Worm (Caenorhabditis elegans) whole organism, young adult: Measurements from ENCODE around the gene T24H10.4.

Experiments
- B0336.3 ChIP-seq: fragments of 200-800 bp; sonication (Bioruptor generic); IDR thresholded peaks from 2 replicates; pipeline ENCODE4 v1.3.6; 2022; ENCODE audit warnings: missing genetic modification characterization, missing compliant biosample characterization
- C06A6.2 ChIP-seq: fragments of 200-800 bp; sonication (Bioruptor generic); conservative IDR thresholded peaks from 2 replicates; pipeline ENCODE4 v1.3.6; 2022; ENCODE audit warnings: missing genetic modification characterization, missing compliant biosample characterization
- C17E4.6 ChIP-seq: fragments of 200-800 bp; sonication (Bioruptor generic); IDR thresholded peaks from 2 replicates; pipeline ENCODE4 v1.3.6; 2022; ENCODE audit warnings: missing genetic modification reagents, missing genetic modification characterization, missing compliant biosample characterization
- D2030.7 ChIP-seq: fragments of 200-800 bp; sonication (Bioruptor generic); IDR thresholded peaks from 2 replicates; pipeline ENCODE4 v1.3.6; 2022; ENCODE audit warnings: missing genetic modification reagents, missing genetic modification characterization, missing compliant biosample characterization
- F55B11.4 ChIP-seq: sonication (generic microtip); optimal IDR thresholded peaks from 2 replicates; lab custom pipeline; 2016; ENCODE audit warnings: missing compliant biosample characterization, missing genetic modification characterization, borderline replicate concordance; ENCODE audit not compliant: insufficient read depth
- F57C9.4 ChIP-seq: sonication (generic microtip); optimal IDR thresholded peaks from 2 replicates; lab custom pipeline; 2017; ENCODE audit warnings: mild to moderate bottlenecking, missing genetic modification characterization, missing compliant biosample characterization
- K12H6.12 ChIP-seq: fragments of 200-800 bp; sonication (Bioruptor generic); optimal IDR thresholded peaks from 2 replicates; lab custom pipeline; 2018; ENCODE audit warnings: mild to moderate bottlenecking, missing genetic modification characterization, missing compliant biosample characterization
- T07F8.4 ChIP-seq: sonication (generic microtip); optimal IDR thresholded peaks from 2 replicates; lab custom pipeline; 2016; ENCODE audit warnings: mild to moderate bottlenecking, missing genetic modification characterization, moderate library complexity, missing compliant biosample characterization
- T26A5.8 ChIP-seq: sonication (generic microtip); optimal IDR thresholded peaks from 2 replicates; lab custom pipeline; 2016; ENCODE audit warnings: missing genetic modification characterization, missing compliant biosample characterization
- Y79H2A.3 ChIP-seq: fragments of 200-800 bp; sonication (Bioruptor generic); conservative IDR thresholded peaks from 2 replicates; pipeline ENCODE4 v1.3.6; 2022; ENCODE audit warnings: missing genetic modification reagents, missing genetic modification characterization, missing compliant biosample characterization
- aptf-2 ChIP-seq: fragments of 200-800 bp; sonication (Bioruptor generic); conservative IDR thresholded peaks from 2 replicates; pipeline ENCODE4 v1.3.6; 2022; ENCODE audit warnings: missing genetic modification reagents, missing genetic modification characterization, missing compliant biosample characterization
- attf-6 ChIP-seq: fragments of 200-800 bp; sonication (Bioruptor generic); IDR thresholded peaks from 2 replicates; pipeline ENCODE4 v1.3.6; 2022; ENCODE audit warnings: missing genetic modification reagents, missing genetic modification characterization, missing compliant biosample characterization
- cebp-1 ChIP-seq, 2 experiments: fragments of 200-800 bp in 1 of 2; sonication (Bioruptor generic) in 1 of 2; sonication (generic microtip) in 1 of 2; IDR thresholded peaks in 1 of 2; optimal IDR thresholded peaks in 1 of 2; 2 replicates each; pipeline versions ENCODE4 v1.3.6 to Lab custom; 2017 to 2022; ENCODE audit warnings: missing compliant biosample characterization in 2 of 2, missing genetic modification characterization in 2 of 2, mild to moderate bottlenecking in 1 of 2, missing genetic modification reagents in 1 of 2, moderate library complexity in 1 of 2
- ceh-40 ChIP-seq: fragments of 200-800 bp; sonication (Bioruptor generic); IDR thresholded peaks from 2 replicates; pipeline ENCODE4 v1.3.6; 2022; ENCODE audit warnings: missing genetic modification characterization, missing compliant biosample characterization
- ceh-79 ChIP-seq: sonication (generic microtip); optimal IDR thresholded peaks from 2 replicates; lab custom pipeline; 2017; ENCODE audit warnings: mild to moderate bottlenecking, missing genetic modification characterization, missing compliant biosample characterization
- ceh-91 ChIP-seq: fragments of 200-800 bp; sonication (Bioruptor generic); IDR thresholded peaks from 2 replicates; pipeline ENCODE4 v1.3.6; 2022; ENCODE audit warnings: missing genetic modification reagents, missing genetic modification characterization, missing compliant biosample characterization
- dox-1 ChIP-seq: fragments of 200-800 bp; sonication (Bioruptor generic); IDR thresholded peaks from 2 replicates; pipeline ENCODE4 v1.3.6; 2022; ENCODE audit warnings: missing genetic modification reagents, missing genetic modification characterization, missing compliant biosample characterization
- dpff-1 ChIP-seq: sonication (generic microtip); optimal IDR thresholded peaks from 2 replicates; lab custom pipeline; 2017; ENCODE audit warnings: mild to moderate bottlenecking, missing genetic modification characterization, missing compliant biosample characterization
- egl-18 ChIP-seq: fragments of 200-800 bp; sonication (Bioruptor generic); IDR thresholded peaks from 2 replicates; pipeline ENCODE4 v1.3.6; 2022; ENCODE audit warnings: missing genetic modification reagents, missing genetic modification characterization, missing compliant biosample characterization
- egl-44 ChIP-seq: fragments of 200-800 bp; sonication (Bioruptor generic); IDR thresholded peaks from 2 replicates; pipeline ENCODE4 v1.3.6; 2022; ENCODE audit warnings: missing genetic modification reagents, missing genetic modification characterization, missing compliant biosample characterization
- egrh-3 ChIP-seq: fragments of 200-800 bp; sonication (Bioruptor generic); IDR thresholded peaks from 2 replicates; pipeline ENCODE4 v1.3.6; 2022; ENCODE audit warnings: missing genetic modification reagents, missing genetic modification characterization, missing compliant biosample characterization
- hmg-20 ChIP-seq: fragments of 200-800 bp; sonication (Bioruptor generic); IDR thresholded peaks from 2 replicates; pipeline ENCODE4 v1.3.6; 2022; ENCODE audit warnings: missing genetic modification reagents, missing genetic modification characterization, missing compliant biosample characterization
- lag-1 ChIP-seq: fragments of 200-800 bp; sonication (Bioruptor generic); IDR thresholded peaks from 2 replicates; pipeline ENCODE4 v1.3.6; 2022; ENCODE audit warnings: missing genetic modification reagents, missing genetic modification characterization, missing compliant biosample characterization
- let-607 ChIP-seq, 2 experiments: fragments of 200-800 bp in 1 of 2; sonication (Bioruptor generic) in 1 of 2; sonication (generic microtip) in 1 of 2; optimal IDR thresholded peaks; 2 replicates each; lab custom pipeline; 2016 to 2018; ENCODE audit warnings: mild to moderate bottlenecking in 2 of 2, missing compliant biosample characterization in 2 of 2, missing genetic modification characterization in 2 of 2, moderate library complexity in 2 of 2, missing genotype in 1 of 2
- lin-26 ChIP-seq: fragments of 200-800 bp; sonication (Bioruptor generic); IDR thresholded peaks from 2 replicates; pipeline ENCODE4 v1.3.6; 2022; ENCODE audit warnings: missing genetic modification reagents, missing genetic modification characterization, missing compliant biosample characterization
- lin-35 ChIP-seq, 3 experiments: fragments of 150-350 bp in 2 of 3; sonication (generic microtip) in 1 of 3; optimal IDR thresholded peaks; 2 replicates each; lab custom pipeline; 2014 to 2018; ENCODE audit warnings: missing biosample characterization in 3 of 3, missing genetic modification characterization in 3 of 3, missing genetic modification reagents in 3 of 3
- lin-54 ChIP-seq: fragments of 200-800 bp; sonication (Bioruptor generic); optimal IDR thresholded peaks from 2 replicates; lab custom pipeline; 2018; ENCODE audit warnings: mild to moderate bottlenecking, missing genetic modification characterization, missing compliant biosample characterization
- nhr-80 ChIP-seq: sonication (generic microtip); optimal IDR thresholded peaks from 2 replicates; lab custom pipeline; 2016; ENCODE audit warnings: missing genetic modification characterization, missing compliant biosample characterization
- repo-1 ChIP-seq: sonication (generic microtip); optimal IDR thresholded peaks from 2 replicates; lab custom pipeline; 2017; ENCODE audit warnings: mild to moderate bottlenecking, missing genetic modification characterization, missing compliant biosample characterization
- sdz-38 ChIP-seq: sonication (generic microtip); optimal IDR thresholded peaks from 2 replicates; lab custom pipeline; 2016; ENCODE audit warnings: missing genotype, missing genetic modification characterization, missing compliant biosample characterization
- snpc-1.3 ChIP-seq: sonication (generic microtip); optimal IDR thresholded peaks from 2 replicates; lab custom pipeline; 2017; ENCODE audit warnings: missing genetic modification characterization, mild to moderate bottlenecking, missing compliant biosample characterization, antibody characterized with exemption, moderate library complexity, missing genotype, missing genetic modification reagents; ENCODE audit not compliant: insufficient read depth
- sptf-2 ChIP-seq: fragments of 200-800 bp; sonication (Bioruptor generic); optimal IDR thresholded peaks from 2 replicates; lab custom pipeline; 2018; ENCODE audit warnings: mild to moderate bottlenecking, missing genetic modification characterization, missing compliant biosample characterization
- zim-3 ChIP-seq: sonication (generic microtip); optimal IDR thresholded peaks from 2 replicates; lab custom pipeline; 2017; ENCODE audit warnings: mild to moderate bottlenecking, missing genetic modification characterization, moderate library complexity, missing compliant biosample characterization
- ztf-18 ChIP-seq: sonication (generic microtip); optimal IDR thresholded peaks from 2 replicates; lab custom pipeline; 2016; ENCODE audit warnings: missing genotype, mild to moderate bottlenecking, missing genetic modification characterization, missing compliant biosample characterization
- ztf-26 ChIP-seq: sonication (generic microtip); optimal IDR thresholded peaks from 2 replicates; lab custom pipeline; 2017; ENCODE audit warnings: missing genetic modification characterization, missing compliant biosample characterization

The T24H10.4 gene

ce11 chrII:9120813-9121554, 11.7 kb downstream of the T24H10.4 start (continued):
- no peak for TF ChIP-seq sdz-38 (tag; lab: Kevin White, UChicago)

- TF ChIP-seq Y79H2A.3 (no peak), egrh-3 (GFP tag; lab: Robert Waterston, UW) (no peak), egl-18 (no peak), sptf-2 (no peak), C06A6.2 (GFP tag; lab: Robert Waterston, UW) (no peak), repo-1 (no peak), lin-54 (GFP tag; lab: Kevin White, UChicago) (no peak), ceh-79 (tag; lab: Kevin White, UChicago) (no peak), C17E4.6 (GFP tag; lab: Robert Waterston, UW) (no peak), B0336.3 (GFP tag; lab: Robert Waterston, UW) (no peak), D2030.7 (GFP tag; lab: Robert Waterston, UW) (no peak), snpc-1.3 (tag; lab: Kevin White, UChicago) (no peak), F55B11.4 (no peak), ceh-40 (no peak), attf-6 (GFP tag; lab: Robert Waterston, UW) (no peak), dpff-1 (tag; lab: Kevin White, UChicago) (no peak)
These were observed 15.0 kb downstream of the T24H10.4 start for ce11 chrII:9124353-9124752.

DNA sequence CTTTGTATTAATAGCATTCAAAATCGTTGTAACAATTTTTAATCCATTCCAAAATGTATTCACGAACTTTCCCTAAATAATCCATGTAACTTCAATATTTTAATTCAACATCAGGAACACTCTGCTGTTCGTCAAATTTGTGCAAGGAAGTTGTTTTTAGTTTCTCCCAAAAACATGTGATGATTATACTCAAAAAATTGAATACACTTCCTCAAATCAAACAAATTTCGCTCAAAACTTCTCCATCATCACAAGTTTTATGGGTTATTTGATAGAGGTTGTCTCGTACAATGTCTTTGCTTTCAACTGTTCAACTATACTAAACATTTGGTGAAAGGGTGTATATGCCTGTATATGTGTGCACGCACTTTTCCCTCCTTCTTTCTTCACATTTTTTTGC, 15.7 kb downstream of the T24H10.4 start:
- TF ChIP-seq C06A6.2 (GFP tag; lab: Robert Waterston, UW) (no peak), nhr-80 (tag; lab: Kevin White, UChicago) (peak; percentile 12)

ce11 chrII:9126965-9127364, 17.6 kb downstream of the T24H10.4 start:
- TF ChIP-seq lag-1 (GFP tag; lab: Robert Waterston, UW): no peak
- TF ChIP-seq T26A5.8 (tag; lab: Kevin White, UChicago): no peak
- no peak for TF ChIP-seq dox-1 (GFP tag; lab: Robert Waterston, UW)
- no peak for TF ChIP-seq cebp-1 (GFP tag; IDR thresholded peaks at IDR 0.05; lab: Robert Waterston, UW)
- TF ChIP-seq cebp-1 (tag; optimal IDR thresholded peaks at IDR 0.05; lab: Kevin White, UChicago): no peak
- TF ChIP-seq K12H6.12 (tag; lab: Kevin White, UChicago): no peak
- TF ChIP-seq egl-44: no peak

DNA sequence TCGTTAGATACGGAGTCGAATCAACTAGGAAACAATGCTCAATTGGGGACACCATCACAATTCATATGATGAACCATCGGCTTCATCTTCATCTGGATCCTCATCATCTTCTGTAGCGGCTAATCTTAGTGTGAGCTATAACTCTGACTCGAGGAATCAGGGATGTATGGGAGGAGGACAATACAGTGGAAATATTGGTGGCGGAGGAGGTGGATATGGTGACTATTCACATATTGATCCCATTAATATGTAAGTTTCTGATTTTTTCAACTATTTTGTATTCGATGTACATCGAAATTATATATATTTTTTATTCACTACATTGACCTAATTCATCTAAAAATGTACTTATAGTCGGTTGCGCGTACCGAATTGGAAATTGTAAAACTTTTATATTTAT, 18.0 kb downstream of the T24H10.4 start:
- no peak for TF ChIP-seq aptf-2 (GFP tag; lab: Robert Waterston, UW)
- no peak for TF ChIP-seq zim-3 (tag; lab: Kevin White, UChicago)
- TF ChIP-seq dox-1 (GFP tag; lab: Robert Waterston, UW): no peak
- TF ChIP-seq ztf-18 (tag; lab: Kevin White, UChicago): no peak
- no peak for TF ChIP-seq T07F8.4 (tag; lab: Kevin White, UChicago)
- TF ChIP-seq ceh-91 (GFP tag; lab: Robert Waterston, UW): no peak
- no peak for TF ChIP-seq F57C9.4 (tag; lab: Kevin White, UChicago)
- TF ChIP-seq ztf-26: no peak
- TF ChIP-seq lin-26 (GFP tag; lab: Robert Waterston, UW): no peak
- no peak for TF ChIP-seq let-607 (tag; optimal IDR thresholded peaks at IDR 0.05; lab: Kevin White, UChicago)
- TF ChIP-seq hmg-20: no peak
- TF ChIP-seq ceh-40: no peak
- TF ChIP-seq lin-35 (GFP tag; optimal IDR thresholded peaks at IDR 0.05; lab: Kevin White, UChicago): no peak
